Worm (Caenorhabditis elegans): Measurements from ENCODE around the gene K12H4.6.

Gene K12H4.6

ce11 chrIII:8043784-8044183, 1.1 kb upstream of the K12H4.6 start (continued):
- TF ChIP-seq zip-2 (tag; optimal IDR thresholded peaks at IDR 0.05) (peak; percentile 88), mxl-2 (GFP tag; conservative IDR thresholded peaks at IDR 0.05) (peak; percentile 89), nhr-28 (tag; optimal IDR thresholded peaks at IDR 0.05) (peak; percentile 98), tra-1 (GFP tag; IDR thresholded peaks at IDR 0.05) (peak; percentile 99), ceh-28 (tag; optimal IDR thresholded peaks at IDR 0.05) (peak; percentile 52), lin-15B (tag; optimal IDR thresholded peaks at IDR 0.05) (peak; percentile 91), aha-1 (tag) (peak; percentile 98), mdl-1 (tag; optimal IDR thresholded peaks at IDR 0.05) (peak; percentile 3 to 93), hlh-11 (tag; optimal IDR thresholded peaks at IDR 0.05) (peak; percentile 97), nhr-237 (tag; optimal IDR thresholded peaks at IDR 0.05) (peak; percentile 63), F49E8.2 (tag; optimal IDR thresholded peaks at IDR 0.05; ENCODE audit: borderline replicate concordance) (peak; percentile 83), daf-8 (GFP tag; IDR thresholded peaks at IDR 0.05) (0 out of 2 replicates have a peak, but pooled peaks have one; percentile 85), lsy-2 (tag; optimal IDR thresholded peaks at IDR 0.05) (peak; percentile 96 to 98), nhr-48 (tag; optimal IDR thresholded peaks at IDR 0.05) (peak; percentile 78), hmg-1.1 (GFP tag; IDR thresholded peaks at IDR 0.05) (peak; percentile 98), F10B5.3 (tag; optimal IDR thresholded peaks at IDR 0.05) (no peak), unc-62 (GFP tag; optimal IDR thresholded peaks at IDR 0.05 in 1 of 2) (peak in 1 of 2 experiments; percentile 100), unc-62 (tag; optimal IDR thresholded peaks at IDR 0.05) (peak; percentile 58), cey-2 (tag; optimal IDR thresholded peaks at IDR 0.05; ENCODE audit: borderline replicate concordance, insufficient read depth) (peak; percentile 68), snpc-4 (tag; optimal IDR thresholded peaks at IDR 0.05) (no peak), ztf-11 (tag; optimal IDR thresholded peaks at IDR 0.05) (no peak), gei-8 (GFP tag; optimal IDR thresholded peaks at IDR 0.05) (peak; percentile 75), fkh-10 (GFP tag; optimal IDR thresholded peaks at IDR 0.05) (peak; percentile 99), php-3 (GFP tag; IDR thresholded peaks at IDR 0.05) (peak; percentile 66), nhr-11 (tag; optimal IDR thresholded peaks at IDR 0.05) (peak; percentile 99), nhr-6 (tag; optimal IDR thresholded peaks at IDR 0.05) (peak; percentile 92), lin-39 (tag; optimal IDR thresholded peaks at IDR 0.05) (peak; percentile 83), nhr-10 (tag; optimal IDR thresholded peaks at IDR 0.05) (peak; percentile 92), fos-1 (tag; optimal IDR thresholded peaks at IDR 0.05) (no peak), ZK337.2 (GFP tag; IDR thresholded peaks at IDR 0.05) (peak; percentile 98), lir-3 (tag; optimal IDR thresholded peaks at IDR 0.05) (peak; percentile 85), tag-97 (GFP tag; IDR thresholded peaks at IDR 0.05) (0 out of 2 replicates have a peak, but pooled peaks have one; percentile 83), rbr-2 (tag; optimal IDR thresholded peaks at IDR 0.05) (peak; percentile 98), mdt-29 (GFP tag; IDR thresholded peaks at IDR 0.05) (no peak; the same call in 1 of the 2 replicates), ceh-62 (tag; optimal IDR thresholded peaks at IDR 0.05) (peak; percentile 42), nhr-42 (GFP tag; IDR thresholded peaks at IDR 0.05) (peak; percentile 94), arid-1 (GFP tag; conservative IDR thresholded peaks at IDR 0.05) (peak; percentile 98), Y48G9A.11 (GFP tag; IDR thresholded peaks at IDR 0.05) (peak; percentile 96), vab-7 (GFP tag; IDR thresholded peaks at IDR 0.05) (peak; percentile 100), pqm-1 (tag; optimal IDR thresholded peaks at IDR 0.05) (peak; percentile 86), mep-1 (tag; optimal IDR thresholded peaks at IDR 0.05) (peak; percentile 99), nhr-76 (tag; optimal IDR thresholded peaks at IDR 0.05) (peak; percentile 57), unc-130 (GFP tag; optimal IDR thresholded peaks at IDR 0.05) (peak; percentile 99), lin-1 (GFP tag; IDR thresholded peaks at IDR 0.05) (peak; percentile 76; the same call in 1 of the 2 replicates), hlh-30 (tag; optimal IDR thresholded peaks at IDR 0.05; ENCODE audit: insufficient read depth) (peak; percentile 93), F37D6.2 (tag; optimal IDR thresholded peaks at IDR 0.05) (peak; percentile 94), hif-1 (tag; optimal IDR thresholded peaks at IDR 0.05) (peak; percentile 65 to 98), lin-38 (GFP tag; IDR thresholded peaks at IDR 0.05) (peak; percentile 96), F26F4.8 (GFP tag; conservative IDR thresholded peaks at IDR 0.05) (peak; percentile 64; the same call in 1 of the 2 replicates), spr-1 (tag; optimal IDR thresholded peaks at IDR 0.05) (peak; percentile 94), lim-7 (GFP tag; IDR thresholded peaks at IDR 0.05) (peak; percentile 97), nhr-111 (GFP tag; optimal IDR thresholded peaks at IDR 0.05) (no peak)
